Fruit fly (Drosophila melanogaster): ENCODE measurements around the gene MYPT-75D.

DNA sequence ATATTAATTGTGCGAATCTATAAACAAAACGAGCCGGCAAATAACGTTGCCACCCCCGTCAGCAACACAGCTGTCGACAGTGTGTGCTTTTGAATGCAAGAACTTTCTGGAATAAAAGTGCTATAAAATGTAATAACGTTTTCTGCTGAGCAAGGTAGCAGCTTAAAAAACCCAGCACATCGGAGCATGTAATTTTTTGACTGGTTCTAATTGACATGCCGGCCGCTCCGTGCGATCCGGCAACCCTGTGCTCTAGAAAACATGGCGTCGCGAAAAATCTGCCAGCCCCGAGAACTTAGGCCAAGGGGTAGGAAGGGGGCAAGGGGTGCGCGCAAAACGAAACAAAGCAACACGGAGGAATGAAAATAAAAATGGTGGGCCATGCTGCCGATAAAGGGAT is 46.4 kb downstream of the MYPT-75D start:
- no peak for TF ChIP-seq CG8478 (optimal IDR thresholded peaks at IDR 0.05)
- TF ChIP-seq CTCF (optimal IDR thresholded peaks at IDR 0.05) = no peak
